Worm (Caenorhabditis elegans) whole organism, mixed stage, embryonic: Measurements from ENCODE around the gene srd-26.

ENCODE experiments used
- drap-1 ChIP-seq: fragments of 200-800 bp; sonication (Bioruptor generic); optimal IDR thresholded peaks from 3 replicates; lab custom pipeline; 2018; ENCODE audit warnings: mild to moderate bottlenecking, missing genetic modification characterization, missing compliant biosample characterization
- flh-1 ChIP-seq: fragments of 200-800 bp; sonication (Bioruptor generic); optimal IDR thresholded peaks from 2 replicates; lab custom pipeline; 2018; ENCODE audit warnings: mild to moderate bottlenecking, missing genetic modification characterization, moderate library complexity, missing compliant biosample characterization
- lsy-2 ChIP-seq: fragments of 150-350 bp; optimal IDR thresholded peaks from 2 replicates; lab custom pipeline; 2014; ENCODE audit warnings: missing biosample characterization, missing genetic modification characterization
- snpc-4 ChIP-seq: fragments of 150-350 bp; optimal IDR thresholded peaks from 2 replicates; lab custom pipeline; 2014; ENCODE audit warnings: missing biosample characterization, missing genetic modification characterization
- unc-120 ChIP-seq: sonication (generic microtip); optimal IDR thresholded peaks from 2 replicates; lab custom pipeline; 2017; ENCODE audit warnings: missing genetic modification characterization, missing compliant biosample characterization; ENCODE audit not compliant: poor library complexity, severe bottlenecking
- unc-62 ChIP-seq: fragments of 150-350 bp; optimal IDR thresholded peaks from 2 replicates; lab custom pipeline; 2014; ENCODE audit warnings: missing biosample characterization, missing genetic modification reagents, missing genetic modification characterization

ce11 chrV:14192870-14193269 is 30.1 kb upstream of the srd-26 start:
- TF ChIP-seq snpc-4 (tag; lab: Kevin White, UChicago): no peak
- TF ChIP-seq unc-120 (tag; lab: Kevin White, UChicago): no peak
- no peak for TF ChIP-seq drap-1 (GFP tag; lab: Kevin White, UChicago)
- no peak for TF ChIP-seq flh-1 (GFP tag; lab: Kevin White, UChicago)
- TF ChIP-seq unc-62 (GFP tag; lab: Kevin White, UChicago): no peak
- no peak for TF ChIP-seq lsy-2 (tag; lab: Kevin White, UChicago)
